Worm (Caenorhabditis elegans) whole organism, L4 larva: ENCODE results near the gene F55G1.6.

Source experiments
- F26F4.8 ChIP-seq: fragments of 200-800 bp; sonication (Bioruptor generic); conservative IDR thresholded peaks from 2 replicates; pipeline ENCODE4 v1.3.6; 2022; ENCODE audit warnings: missing genetic modification characterization, missing compliant biosample characterization
- T20F7.1 ChIP-seq: fragments of 200-800 bp; sonication (Bioruptor generic); optimal IDR thresholded peaks from 2 replicates; lab custom pipeline; 2018; ENCODE audit warnings: mild to moderate bottlenecking, missing genetic modification characterization, missing compliant biosample characterization
- Y48G9A.11 ChIP-seq: fragments of 200-800 bp; sonication (Bioruptor generic); IDR thresholded peaks from 2 replicates; pipeline ENCODE4 v1.3.6; 2022; ENCODE audit warnings: missing genetic modification reagents, missing genetic modification characterization, missing compliant biosample characterization
- ZK546.5 ChIP-seq, 2 experiments: sonication (generic microtip); optimal IDR thresholded peaks; 2 replicates each; lab custom pipeline; 2017; ENCODE audit warnings: missing biosample characterization in 2 of 2, missing genetic modification characterization in 2 of 2
- aha-1 ChIP-seq: fragments of 150-350 bp; peaks from one replicate; lab custom pipeline; 2014; ENCODE audit warnings: missing biosample characterization, missing genetic modification characterization
- arid-1 ChIP-seq: fragments of 200-800 bp; sonication (Bioruptor generic); conservative IDR thresholded peaks from 2 replicates; pipeline ENCODE4 v1.3.6; 2022; ENCODE audit warnings: missing genetic modification reagents, missing genetic modification characterization, missing compliant biosample characterization
- ceh-28 ChIP-seq: fragments of 150-350 bp; optimal IDR thresholded peaks from 2 replicates; lab custom pipeline; 2014; ENCODE audit warnings: missing biosample characterization, missing genetic modification reagents, missing genetic modification characterization
- ceh-62 ChIP-seq: sonication (generic microtip); optimal IDR thresholded peaks from 2 replicates; lab custom pipeline; 2017; ENCODE audit warnings: missing biosample characterization, missing genetic modification characterization
- ces-1 ChIP-seq: fragments of 150-350 bp; sonication (generic microtip); optimal IDR thresholded peaks from 4 replicates; lab custom pipeline; 2014; ENCODE audit warnings: missing biosample characterization, missing genetic modification reagents, missing genetic modification characterization
- cey-2 ChIP-seq: sonication (generic microtip); optimal IDR thresholded peaks from 3 replicates; lab custom pipeline; 2017; ENCODE audit warnings: missing genetic modification characterization, mild to moderate bottlenecking, missing compliant biosample characterization, antibody characterized with exemption, borderline replicate concordance; ENCODE audit not compliant: insufficient read depth
- daf-12 ChIP-seq: fragments of 150-350 bp; optimal IDR thresholded peaks from 2 replicates; lab custom pipeline; 2014; ENCODE audit warnings: missing biosample characterization, missing genetic modification reagents, missing genetic modification characterization
- daf-16 ChIP-seq, 3 experiments: sonication (generic microtip); optimal IDR thresholded peaks; 2 replicates each; lab custom pipeline; 2016 to 2017; ENCODE audit warnings: missing genetic modification characterization in 3 of 3, missing genetic modification reagents in 3 of 3, mild to moderate bottlenecking in 2 of 3, missing compliant biosample characterization in 2 of 3, missing biosample characterization in 1 of 3, moderate library complexity in 1 of 3
- dmd-6 ChIP-seq: fragments of 200-800 bp; sonication (Bioruptor generic); IDR thresholded peaks from 2 replicates; pipeline ENCODE4 v1.3.6; 2022; ENCODE audit warnings: missing genetic modification reagents, missing genetic modification characterization, missing compliant biosample characterization
- dve-1 ChIP-seq: sonication (generic microtip); optimal IDR thresholded peaks from 2 replicates; lab custom pipeline; 2017; ENCODE audit warnings: antibody characterized with exemption, mild to moderate bottlenecking, missing genetic modification characterization, missing compliant biosample characterization; ENCODE audit not compliant: insufficient read depth
- hlh-11 ChIP-seq: fragments of 200-800 bp; sonication (Bioruptor generic); optimal IDR thresholded peaks from 2 replicates; lab custom pipeline; 2018; ENCODE audit warnings: mild to moderate bottlenecking, missing genetic modification characterization, missing compliant biosample characterization
- hlh-30 ChIP-seq: sonication (generic microtip); optimal IDR thresholded peaks from 2 replicates; lab custom pipeline; 2017; ENCODE audit warnings: antibody characterized with exemption, mild to moderate bottlenecking, missing genetic modification characterization, missing compliant biosample characterization; ENCODE audit not compliant: insufficient read depth
- mdt-29 ChIP-seq: fragments of 200-800 bp; sonication (Bioruptor generic); IDR thresholded peaks from 2 replicates; pipeline ENCODE4 v1.3.6; 2022; ENCODE audit warnings: missing genetic modification reagents, missing genetic modification characterization, missing compliant biosample characterization
- mep-1 ChIP-seq: fragments of 150-350 bp; sonication (generic microtip); optimal IDR thresholded peaks from 3 replicates; lab custom pipeline; 2014; ENCODE audit warnings: missing biosample characterization, missing genetic modification characterization
- mes-2 ChIP-seq: sonication (generic microtip); optimal IDR thresholded peaks from 2 replicates; lab custom pipeline; 2016; ENCODE audit warnings: missing genotype, mild to moderate bottlenecking, missing genetic modification characterization, missing compliant biosample characterization; ENCODE audit not compliant: poor library complexity, severe bottlenecking
- nhr-10 ChIP-seq: fragments of 150-350 bp; optimal IDR thresholded peaks from 2 replicates; lab custom pipeline; 2014; ENCODE audit warnings: missing biosample characterization, missing genetic modification characterization
- nhr-237 ChIP-seq: sonication (generic microtip); optimal IDR thresholded peaks from 2 replicates; lab custom pipeline; 2017; ENCODE audit warnings: missing biosample characterization, missing genetic modification characterization
- nhr-25 ChIP-seq: sonication (generic microtip); optimal IDR thresholded peaks from 2 replicates; lab custom pipeline; 2017; ENCODE audit warnings: missing genetic modification characterization, mild to moderate bottlenecking, missing compliant biosample characterization, antibody characterized with exemption, moderate library complexity, borderline replicate concordance; ENCODE audit not compliant: insufficient read depth
- nhr-28 ChIP-seq: fragments of 150-350 bp; optimal IDR thresholded peaks from 2 replicates; lab custom pipeline; 2014; ENCODE audit warnings: missing biosample characterization, missing genetic modification characterization
- php-3 ChIP-seq: fragments of 200-800 bp; sonication (Bioruptor generic); IDR thresholded peaks from 2 replicates; pipeline ENCODE4 v1.3.6; 2022; ENCODE audit warnings: missing genetic modification reagents, missing genetic modification characterization, missing compliant biosample characterization
- pqm-1 ChIP-seq: sonication (generic microtip); optimal IDR thresholded peaks from 2 replicates; lab custom pipeline; 2017; ENCODE audit warnings: missing biosample characterization, missing genetic modification characterization
- skn-1 ChIP-seq: fragments of 150-350 bp; optimal IDR thresholded peaks from 2 replicates; lab custom pipeline; 2014; ENCODE audit warnings: missing biosample characterization, missing genetic modification characterization
- unc-130 ChIP-seq: sonication (generic microtip); optimal IDR thresholded peaks from 2 replicates; lab custom pipeline; 2016; ENCODE audit warnings: missing genetic modification reagents, missing genetic modification characterization, missing compliant biosample characterization
- unc-39 ChIP-seq: sonication (generic microtip); optimal IDR thresholded peaks from 2 replicates; lab custom pipeline; 2017; ENCODE audit warnings: missing biosample characterization, missing genetic modification characterization
- unc-62 ChIP-seq, 3 experiments: fragments of 150-350 bp in 1 of 3; sonication (generic microtip); optimal IDR thresholded peaks in 2 of 3; peaks in 1 of 3; 1 replicate in 1 of 3; 2 replicates in 2 of 3; lab custom pipeline; 2014 to 2017; ENCODE audit warnings: missing biosample characterization in 3 of 3, missing genetic modification characterization in 3 of 3, missing genetic modification reagents in 3 of 3, missing genotype in 1 of 3

The F55G1.6 gene

DNA sequence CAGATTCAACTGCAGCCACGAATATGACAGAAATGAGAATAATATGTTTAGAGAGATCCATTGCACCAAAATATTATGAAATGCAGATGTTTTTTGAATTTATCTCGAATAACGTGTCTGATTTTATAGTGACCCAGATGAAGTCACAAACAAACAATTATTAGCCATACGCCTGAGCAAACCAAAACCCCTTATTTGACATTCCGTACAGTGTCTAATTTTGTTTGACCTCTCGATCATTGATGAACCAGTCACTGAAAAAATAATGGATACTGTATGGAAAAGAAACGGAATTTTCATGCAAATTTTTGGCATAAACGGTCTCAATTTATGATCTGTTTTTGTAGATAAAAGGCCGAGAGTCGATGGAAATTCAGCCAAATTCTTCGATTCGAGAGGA is 42.9 kb downstream of the F55G1.6 start, which contains the start of the genes R05G6.9 and R05G6.3:
R05G6.9 (minus strand) TSS at position 101 of the 400 bp plus-strand sequence.
R05G6.3 (plus strand) TSS at position 386 of the 400 bp plus-strand sequence.
- no peak for TF ChIP-seq skn-1 (tag; lab: Kevin White, UChicago)
- no peak for TF ChIP-seq nhr-25 (tag; lab: Kevin White, UChicago)
- TF ChIP-seq daf-12 = no peak
- TF ChIP-seq ces-1 = no peak
- no peak for TF ChIP-seq mdt-29 (GFP tag; lab: Robert Waterston, UW)
- TF ChIP-seq unc-62 (GFP tag; optimal IDR thresholded peaks at IDR 0.05 in 1 of 2; lab: Kevin White, UChicago) = peak in 1 of 2 experiments; percentile 7
- no peak for TF ChIP-seq unc-62 (tag; optimal IDR thresholded peaks at IDR 0.05; lab: Kevin White, UChicago)
- no peak for TF ChIP-seq Y48G9A.11 (GFP tag; lab: Robert Waterston, UW)
- TF ChIP-seq aha-1 (tag; lab: Kevin White, UChicago) = peak; percentile 66

DNA sequence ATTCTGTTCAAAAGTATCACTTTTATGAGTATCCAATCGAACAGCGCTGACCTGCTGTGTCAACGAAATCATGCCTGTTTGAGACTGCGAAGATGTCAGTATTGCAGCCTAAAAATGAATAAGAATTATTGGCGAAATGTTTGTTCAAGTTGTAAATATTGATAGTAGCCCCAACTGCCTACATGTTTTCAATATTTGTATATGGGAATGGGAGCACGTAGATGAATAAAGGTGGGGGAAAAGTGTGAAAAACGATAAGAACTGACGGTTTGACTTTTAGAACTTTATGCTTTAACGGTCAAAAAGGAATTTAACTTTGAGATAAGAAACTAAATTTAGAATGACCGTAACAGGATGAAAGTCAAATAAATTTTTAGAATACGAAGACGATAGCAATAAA is 46.9 kb downstream of the F55G1.6 start:
- TF ChIP-seq daf-16 (GFP tag; optimal IDR thresholded peaks at IDR 0.05; lab: Kevin White, UChicago) = no peak
- peak; percentile 93 for TF ChIP-seq daf-16 (tag; optimal IDR thresholded peaks at IDR 0.05; lab: Kevin White, UChicago)
- TF ChIP-seq dve-1 (tag; lab: Kevin White, UChicago) = peak; percentile 71
- peak; percentile 10 for TF ChIP-seq nhr-28
- TF ChIP-seq ceh-28 = no peak
- no peak for TF ChIP-seq skn-1 (tag; lab: Kevin White, UChicago)
- TF ChIP-seq cey-2 (tag; lab: Kevin White, UChicago) = no peak
- peak; percentile 44 for TF ChIP-seq pqm-1 (tag; lab: Kevin White, UChicago)

DNA sequence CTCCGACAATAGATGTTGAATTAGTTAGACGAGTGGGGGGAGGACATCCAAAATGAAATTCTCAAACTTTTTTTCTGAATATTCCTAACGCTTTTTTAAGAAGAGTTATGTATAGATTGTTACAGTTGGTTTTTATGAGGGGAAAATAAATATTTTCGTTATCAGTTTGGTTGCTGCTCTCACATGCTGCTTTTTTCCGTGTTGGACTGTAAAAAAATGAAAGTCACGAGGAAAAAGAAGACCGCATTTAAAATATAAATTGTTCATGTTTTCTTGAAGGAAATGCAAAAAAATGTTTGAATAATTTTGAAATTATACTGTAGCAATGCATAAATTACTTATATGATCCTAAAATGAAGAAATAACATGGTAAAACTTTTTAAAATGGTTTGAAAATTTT is 47.5 kb downstream of the F55G1.6 start:
- TF ChIP-seq hlh-11 (tag; lab: Kevin White, UChicago) (peak; percentile 49), F26F4.8 (GFP tag; lab: Robert Waterston, UW) (no peak), pqm-1 (tag; lab: Kevin White, UChicago) (peak; percentile 7), php-3 (GFP tag; lab: Robert Waterston, UW) (peak; percentile 39; the same call in 1 of the 2 replicates), mes-2 (tag; lab: Kevin White, UChicago) (no peak), unc-62 (GFP tag; optimal IDR thresholded peaks at IDR 0.05 in 1 of 2; lab: Kevin White, UChicago) (peak in 1 of 2 experiments; percentile 25), unc-62 (tag; optimal IDR thresholded peaks at IDR 0.05; lab: Kevin White, UChicago) (no peak), nhr-25 (tag; lab: Kevin White, UChicago) (no peak), ceh-28 (no peak), unc-130 (GFP tag; lab: Kevin White, UChicago) (no peak), hlh-30 (tag; lab: Kevin White, UChicago) (peak; percentile 34), nhr-28 (peak; percentile 22), aha-1 (tag; lab: Kevin White, UChicago) (peak; percentile 17), ZK546.5 (tag; optimal IDR thresholded peaks at IDR 0.05; lab: Kevin White, UChicago) (no peak), dmd-6 (peak; percentile 36; the same call in 1 of the 2 replicates), mep-1 (tag; lab: Kevin White, UChicago) (peak; percentile 34), nhr-237 (tag; lab: Kevin White, UChicago) (no peak), dve-1 (tag; lab: Kevin White, UChicago) (peak; percentile 20), nhr-10 (tag; lab: Kevin White, UChicago) (no peak), daf-16 (GFP tag; optimal IDR thresholded peaks at IDR 0.05; lab: Kevin White, UChicago) (no peak), daf-16 (tag; optimal IDR thresholded peaks at IDR 0.05; lab: Kevin White, UChicago) (peak; percentile 40)

DNA sequence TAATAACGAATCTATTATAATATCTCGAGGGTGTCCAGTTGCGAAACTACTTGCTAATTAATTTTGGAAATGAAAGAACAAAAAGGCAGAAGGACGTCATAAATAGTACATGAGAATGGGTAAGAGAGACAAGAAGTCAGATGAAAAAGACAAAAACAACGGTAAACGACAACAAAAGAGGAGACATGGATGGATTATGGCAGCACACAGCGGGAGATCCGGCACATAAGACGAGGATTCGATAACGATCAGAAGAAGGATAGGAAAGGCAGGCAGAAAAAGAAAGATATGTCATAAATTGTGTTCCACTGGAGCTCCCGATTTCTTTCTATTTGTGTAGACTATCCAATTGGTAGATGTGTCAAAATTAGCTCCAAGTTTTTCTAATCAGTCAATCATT is 48.3 kb downstream of the F55G1.6 start:
- TF ChIP-seq arid-1 (GFP tag; lab: Robert Waterston, UW) (no peak), aha-1 (tag; lab: Kevin White, UChicago) (peak; percentile 39)

DNA sequence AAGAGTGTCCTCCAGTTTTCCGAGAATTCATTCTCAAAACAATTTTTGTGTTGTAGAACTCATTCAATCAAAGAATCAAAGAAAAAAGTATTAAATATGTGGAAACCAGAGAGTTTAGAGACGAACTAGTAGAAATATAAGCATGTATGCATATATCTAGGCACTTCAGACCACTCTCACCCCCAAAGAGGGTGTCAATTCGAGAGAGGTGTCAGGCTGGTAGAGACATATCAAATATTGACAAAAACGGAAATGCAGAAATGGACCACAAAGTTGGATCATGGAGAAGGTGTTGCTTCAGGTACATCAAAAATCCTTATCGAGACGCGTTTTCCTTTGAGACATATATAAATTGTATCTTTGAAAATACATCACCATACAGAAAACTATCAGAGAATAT is 50.4 kb downstream of the F55G1.6 start:
- TF ChIP-seq unc-62 (GFP tag; optimal IDR thresholded peaks at IDR 0.05 in 1 of 2; lab: Kevin White, UChicago) (peak in 1 of 2 experiments; percentile 92), unc-62 (tag; optimal IDR thresholded peaks at IDR 0.05; lab: Kevin White, UChicago) (no peak), unc-39 (tag; lab: Kevin White, UChicago) (no peak), ceh-62 (no peak), T20F7.1 (GFP tag; lab: Kevin White, UChicago) (no peak)
